Fruit fly (Drosophila melanogaster) whole organism, embryonic: Measurements from ENCODE around the gene CG17224.

ENCODE experiments used
- Ada2b ChIP-seq: fragments of 200-800 bp; sonication (Bioruptor generic); IDR thresholded peaks from 2 replicates; pipeline ENCODE4 v1.3.6; 2022; ENCODE audit warnings: missing biosample characterization, missing genetic modification characterization
- Awh ChIP-seq: fragments of 200-800 bp; sonication (Bioruptor generic); IDR thresholded peaks from 2 replicates; pipeline ENCODE4, ENCODE4 v1.3.6; 2022; ENCODE audit warnings: missing biosample characterization, missing genetic modification characterization
- CG10209 ChIP-seq: fragments of 200-800 bp; sonication (Bioruptor generic); optimal IDR thresholded peaks from 3 replicates; lab custom pipeline; 2017; ENCODE audit warnings: missing biosample characterization, mild to moderate bottlenecking, missing genetic modification characterization, missing genetic modification reagents
- CG10431 ChIP-seq: fragments of 200-800 bp; sonication (Bioruptor generic); optimal IDR thresholded peaks from 3 replicates; lab custom pipeline; 2018; ENCODE audit warnings: missing biosample characterization, mild to moderate bottlenecking, missing genetic modification characterization
- CG11504 ChIP-seq: fragments of 200-800 bp; sonication (Bioruptor generic); optimal IDR thresholded peaks from 3 replicates; lab custom pipeline; 2019; ENCODE audit warnings: missing biosample characterization, mild to moderate bottlenecking, missing genetic modification characterization, moderate library complexity
- CG11695 ChIP-seq: fragments of 200-800 bp; sonication (Bioruptor generic); IDR thresholded peaks from 3 replicates; pipeline ENCODE4 v1.3.6; 2022; ENCODE audit warnings: missing biosample characterization, missing genetic modification characterization
- CG13775 ChIP-seq: fragments of 200-800 bp; sonication (Bioruptor generic); optimal IDR thresholded peaks from 3 replicates; lab custom pipeline; 2017; ENCODE audit warnings: missing biosample characterization, mild to moderate bottlenecking, missing genetic modification characterization
- CG14441 ChIP-seq: fragments of 200-800 bp; sonication (Bioruptor generic); IDR thresholded peaks from 2 replicates; pipeline ENCODE4 v1.3.6; 2022; ENCODE audit warnings: missing biosample characterization, missing genetic modification characterization
- CG14710 ChIP-seq: fragments of 200-800 bp; sonication (Bioruptor generic); optimal IDR thresholded peaks from 3 replicates; lab custom pipeline; 2019; ENCODE audit warnings: missing biosample characterization, mild to moderate bottlenecking, missing genetic modification characterization, moderate library complexity
- CG17568 ChIP-seq: fragments of 200-800 bp; sonication (Bioruptor generic); optimal IDR thresholded peaks from 2 replicates; lab custom pipeline; 2018; ENCODE audit warnings: missing biosample characterization, mild to moderate bottlenecking, missing genetic modification characterization, moderate library complexity
- CG17829 ChIP-seq: fragments of 200-800 bp; optimal IDR thresholded peaks from 2 replicates; lab custom pipeline; 2019; ENCODE audit warnings: missing biosample characterization, mild to moderate bottlenecking, missing genetic modification characterization, moderate library complexity
- CG17912 ChIP-seq: fragments of 200-800 bp; sonication (Bioruptor generic); optimal IDR thresholded peaks from 2 replicates; lab custom pipeline; 2018; ENCODE audit warnings: missing biosample characterization, mild to moderate bottlenecking, missing genetic modification characterization
- CG18619 ChIP-seq: fragments of 200-800 bp; sonication (Bioruptor generic); optimal IDR thresholded peaks from 3 replicates; lab custom pipeline; 2017; ENCODE audit warnings: missing biosample characterization, mild to moderate bottlenecking, missing genetic modification characterization
- CG2120 ChIP-seq: fragments of 200-800 bp; sonication (Bioruptor generic); optimal IDR thresholded peaks from 3 replicates; lab custom pipeline; 2016; ENCODE audit warnings: missing biosample characterization, missing genetic modification characterization
- CG2129 ChIP-seq: fragments of 200-800 bp; sonication (Bioruptor generic); IDR thresholded peaks from 2 replicates; pipeline ENCODE4 v1.3.6; 2022; ENCODE audit warnings: missing biosample characterization, missing genetic modification characterization; ENCODE audit not compliant: partially characterized antibody
- CG2202 ChIP-seq: fragments of 200-800 bp; sonication (Bioruptor generic); optimal IDR thresholded peaks from 2 replicates; lab custom pipeline; 2018; ENCODE audit warnings: missing biosample characterization, mild to moderate bottlenecking, missing genetic modification characterization
- CG30403 ChIP-seq: fragments of 200-800 bp; sonication (Bioruptor generic); optimal IDR thresholded peaks from 3 replicates; lab custom pipeline; 2016; ENCODE audit warnings: missing biosample characterization, missing genetic modification characterization
- CG33557 ChIP-seq: fragments of 200-800 bp; sonication (Bioruptor generic); optimal IDR thresholded peaks from 2 replicates; lab custom pipeline; 2019; ENCODE audit warnings: missing biosample characterization, mild to moderate bottlenecking, missing genetic modification characterization, moderate library complexity
- CG3407 ChIP-seq: fragments of 200-800 bp; sonication (Bioruptor generic); optimal IDR thresholded peaks from 2 replicates; lab custom pipeline; 2018; ENCODE audit warnings: missing biosample characterization, mild to moderate bottlenecking, missing genetic modification characterization
- CG6175 ChIP-seq: fragments of 200-800 bp; sonication (Bioruptor generic); IDR thresholded peaks from 3 replicates; pipeline ENCODE4 v1.3.6; 2022; ENCODE audit warnings: missing biosample characterization, missing genetic modification characterization
- CG8359 ChIP-seq: fragments of 200-800 bp; sonication (Bioruptor generic); optimal IDR thresholded peaks from 2 replicates; lab custom pipeline; 2017; ENCODE audit warnings: missing biosample characterization, mild to moderate bottlenecking, missing genetic modification characterization, borderline replicate concordance
- CG9876 ChIP-seq: fragments of 200-800 bp; sonication (Bioruptor generic); optimal IDR thresholded peaks from 2 replicates; lab custom pipeline; 2016; ENCODE audit warnings: missing biosample characterization, missing genetic modification characterization
- CrebB ChIP-seq: fragments of 200-800 bp; sonication (Bioruptor generic); optimal IDR thresholded peaks from 3 replicates; lab custom pipeline; 2018; ENCODE audit warnings: missing biosample characterization, mild to moderate bottlenecking, missing genetic modification characterization
- D19A ChIP-seq: fragments of 200-800 bp; optimal IDR thresholded peaks from 3 replicates; lab custom pipeline; 2019; ENCODE audit warnings: missing biosample characterization, mild to moderate bottlenecking, missing genetic modification characterization, moderate library complexity
- Dref ChIP-seq: fragments of 200-800 bp; sonication (Bioruptor generic); IDR thresholded peaks from 2 replicates; pipeline ENCODE4 v1.3.6; 2022; ENCODE audit warnings: missing biosample characterization, missing genetic modification characterization
- Max ChIP-seq: fragments of 200-800 bp; sonication (Bioruptor generic); optimal IDR thresholded peaks from 2 replicates; lab custom pipeline; 2016; ENCODE audit warnings: missing biosample characterization, mild to moderate bottlenecking, missing genetic modification characterization
- Rx ChIP-seq: fragments of 200-800 bp; sonication (Bioruptor generic); IDR thresholded peaks from 2 replicates; pipeline ENCODE4 v1.3.6; 2022; ENCODE audit warnings: missing biosample characterization, missing genetic modification characterization
- Sox100B ChIP-seq: fragments of 200-800 bp; sonication (Bioruptor generic); optimal IDR thresholded peaks from 3 replicates; lab custom pipeline; 2018; ENCODE audit warnings: missing biosample characterization, mild to moderate bottlenecking, missing genetic modification characterization
- ab ChIP-seq: fragments of 200-800 bp; sonication (Bioruptor generic); optimal IDR thresholded peaks from 2 replicates; lab custom pipeline; 2016; ENCODE audit warnings: missing biosample characterization, missing genetic modification characterization
- abd-A ChIP-seq: fragments of 200-800 bp; sonication (Bioruptor generic); optimal IDR thresholded peaks from 3 replicates; lab custom pipeline; 2019; ENCODE audit warnings: missing biosample characterization, mild to moderate bottlenecking, missing genetic modification characterization, moderate library complexity
- bcd ChIP-seq: fragments of 200-800 bp; sonication (Bioruptor generic); optimal IDR thresholded peaks from 2 replicates; lab custom pipeline; 2017; ENCODE audit warnings: missing biosample characterization, mild to moderate bottlenecking, missing genetic modification characterization
- chn ChIP-seq: fragments of 200-800 bp; sonication (Bioruptor generic); optimal IDR thresholded peaks from 2 replicates; lab custom pipeline; 2016; ENCODE audit warnings: missing biosample characterization, missing genetic modification characterization
- crol ChIP-seq: fragments of 200-800 bp; sonication (Bioruptor generic); IDR thresholded peaks from 2 replicates; pipeline ENCODE4 v1.3.6; 2022; ENCODE audit warnings: missing biosample characterization, missing genetic modification characterization
- crp ChIP-seq, 2 experiments: fragments of 200-800 bp; sonication (Bioruptor generic); optimal IDR thresholded peaks; 2 replicates in 1 of 2; 3 replicates in 1 of 2; lab custom pipeline; 2017; ENCODE audit warnings: missing biosample characterization in 2 of 2, missing genetic modification characterization in 2 of 2, mild to moderate bottlenecking in 1 of 2, moderate library complexity in 1 of 2
- dati ChIP-seq: fragments of 200-800 bp; sonication (Bioruptor generic); IDR thresholded peaks from 2 replicates; pipeline ENCODE4 v1.3.6; 2022; ENCODE audit warnings: missing biosample characterization, missing genetic modification characterization
- ems ChIP-seq: fragments of 200-800 bp; sonication (Bioruptor generic); optimal IDR thresholded peaks from 3 replicates; lab custom pipeline; 2016; ENCODE audit warnings: missing biosample characterization, missing genetic modification characterization
- fru ChIP-seq: fragments of >200 bp; optimal IDR thresholded peaks from 2 replicates; lab custom pipeline; 2017
- hbn ChIP-seq: fragments of 200-800 bp; sonication (Bioruptor generic); IDR thresholded peaks from 2 replicates; pipeline ENCODE4 v1.3.6; 2022; ENCODE audit warnings: missing biosample characterization, missing genetic modification characterization; ENCODE audit not compliant: partially characterized antibody
- insv ChIP-seq, 2 experiments: fragments of 200-800 bp; sonication (Bioruptor generic); optimal IDR thresholded peaks; 3 replicates each; lab custom pipeline; 2016 to 2018; ENCODE audit warnings: missing biosample characterization in 2 of 2, missing genetic modification characterization in 2 of 2
- ken ChIP-seq: fragments of 200-800 bp; sonication (Bioruptor generic); IDR thresholded peaks from 3 replicates; pipeline ENCODE4 v1.3.6; 2022; ENCODE audit warnings: missing biosample characterization, missing genetic modification characterization
- knrl ChIP-seq: fragments of 200-800 bp; sonication (Bioruptor generic); IDR thresholded peaks from 3 replicates; pipeline ENCODE4 v1.3.6; 2022; ENCODE audit warnings: missing biosample characterization, missing genetic modification characterization; ENCODE audit not compliant: partially characterized antibody
- lola ChIP-seq, 3 experiments: fragments of >200 bp in 2 of 3; fragments of 200-800 bp in 1 of 3; sonication (Bioruptor generic) in 1 of 3; optimal IDR thresholded peaks; 2 replicates each; lab custom pipeline; 2017 to 2019; ENCODE audit warnings: missing biosample characterization in 3 of 3, missing genetic modification characterization in 3 of 3, mild to moderate bottlenecking in 1 of 3, moderate library complexity in 1 of 3
- nerfin-2 ChIP-seq: fragments of 200-800 bp; sonication (Bioruptor generic); IDR thresholded peaks from 2 replicates; pipeline ENCODE4 v1.3.6; 2022; ENCODE audit warnings: missing biosample characterization, missing genetic modification characterization; ENCODE audit not compliant: partially characterized antibody
- run ChIP-seq: fragments of 200-800 bp; sonication (Bioruptor generic); optimal IDR thresholded peaks from 3 replicates; lab custom pipeline; 2018; ENCODE audit warnings: missing biosample characterization, mild to moderate bottlenecking, missing genetic modification characterization
- slp2 ChIP-seq: fragments of 200-800 bp; sonication (Bioruptor generic); optimal IDR thresholded peaks from 2 replicates; lab custom pipeline; 2016; ENCODE audit warnings: missing biosample characterization, missing genetic modification characterization
- so ChIP-seq: fragments of 200-800 bp; sonication (Bioruptor generic); IDR thresholded peaks from 3 replicates; pipeline ENCODE4 v1.3.6; 2022; ENCODE audit warnings: missing biosample characterization, missing genetic modification characterization
- sob ChIP-seq: fragments of 200-800 bp; sonication (Bioruptor generic); IDR thresholded peaks from 2 replicates; pipeline ENCODE4 v1.3.6; 2022; ENCODE audit warnings: missing biosample characterization, missing genetic modification characterization
- ssp ChIP-seq: fragments of 200-800 bp; sonication (Bioruptor generic); IDR thresholded peaks from 2 replicates; pipeline ENCODE4 v1.3.6; 2022; ENCODE audit warnings: missing biosample characterization, missing genetic modification characterization
- tin ChIP-seq: fragments of 200-800 bp; sonication (Bioruptor generic); optimal IDR thresholded peaks from 3 replicates; lab custom pipeline; 2016; ENCODE audit warnings: missing biosample characterization, missing genetic modification characterization

CG17224 gene

DNA sequence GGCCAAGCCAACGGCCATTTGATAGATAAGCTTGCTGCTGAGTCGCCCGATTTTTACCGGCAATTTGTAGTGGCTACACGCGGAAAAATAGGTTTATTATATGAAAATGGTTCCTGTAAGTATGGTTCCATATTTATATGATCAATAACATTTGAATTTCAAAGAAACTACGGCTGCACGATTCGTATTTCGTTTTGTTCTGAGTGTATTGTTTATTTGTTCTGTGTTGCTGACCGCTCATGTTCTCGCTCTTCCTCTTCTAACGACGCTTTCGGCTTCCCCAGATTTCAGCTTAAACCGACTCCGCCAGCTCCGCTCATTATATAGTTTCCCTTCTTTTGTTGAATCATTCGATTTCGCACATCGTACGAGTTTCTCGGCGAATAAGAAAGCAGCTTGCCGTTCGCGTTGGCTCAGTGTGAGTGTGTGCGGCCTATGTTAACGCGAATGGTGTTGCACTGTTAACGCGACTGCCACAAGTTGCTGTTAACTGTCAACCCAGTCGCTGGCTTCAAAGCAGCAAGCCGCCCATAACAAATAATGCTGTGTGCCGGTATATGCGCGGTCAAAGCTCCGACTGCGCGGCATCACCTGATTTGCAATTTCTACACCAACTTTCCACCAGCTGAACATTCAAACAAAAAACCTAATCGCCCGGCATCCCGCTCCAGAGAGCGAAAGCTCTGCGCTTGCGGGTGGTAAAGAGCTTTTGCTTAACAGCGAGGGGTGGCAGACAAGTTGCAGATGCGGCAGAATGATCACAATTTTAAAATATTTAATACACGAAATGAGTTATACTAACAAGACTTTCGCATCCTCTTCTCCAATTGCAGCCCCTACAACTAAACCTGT lies 40.9 kb upstream of the CG17224 start (continued):
- no peak for TF ChIP-seq CG2129 (GFP tag; lab: Robert Waterston, UW)
- TF ChIP-seq ssp (GFP tag; lab: Robert Waterston, UW): no peak
- TF ChIP-seq insv (GFP tag; optimal IDR thresholded peaks at IDR 0.05; lab: Kevin White, UChicago): no peak
- peak; percentile 56 for TF ChIP-seq CG30403 (GFP tag; lab: Kevin White, UChicago)
- no peak for TF ChIP-seq crol (GFP tag; lab: Robert Waterston, UW)
- TF ChIP-seq CG11695 (GFP tag; lab: Robert Waterston, UW): no peak
- no peak for TF ChIP-seq fru
- no peak for TF ChIP-seq CG2202 (tag; lab: Kevin White, UChicago)
- TF ChIP-seq lola (GFP tag; optimal IDR thresholded peaks at IDR 0.05; lab: Kevin White, UChicago): no peak
- TF ChIP-seq knrl: no peak
- no peak for TF ChIP-seq slp2 (GFP tag; lab: Kevin White, UChicago)
- TF ChIP-seq chn: peak; percentile 37
- no peak for TF ChIP-seq CG17912 (GFP tag; lab: Kevin White, UChicago)
- TF ChIP-seq CG14710 (tag; lab: Kevin White, UChicago): no peak
- no peak for TF ChIP-seq so (GFP tag; lab: Robert Waterston, UW)
- TF ChIP-seq bcd: peak; percentile 21
- TF ChIP-seq run (tag; lab: Kevin White, UChicago): no peak
- TF ChIP-seq CG2120 (GFP tag; lab: Kevin White, UChicago): peak; percentile 85
- no peak for TF ChIP-seq dati (GFP tag; lab: Robert Waterston, UW)
- TF ChIP-seq CG3407 (GFP tag; lab: Kevin White, UChicago): no peak
- no peak for TF ChIP-seq CG10431 (GFP tag; lab: Kevin White, UChicago)
- no peak for TF ChIP-seq CG14441 (GFP tag; lab: Robert Waterston, UW)
- peak; percentile 87 for TF ChIP-seq CG6175 (GFP tag; lab: Robert Waterston, UW)
- TF ChIP-seq Rx (GFP tag; lab: Robert Waterston, UW): 0 out of 2 replicates have a peak, but pooled peaks have one; percentile 21
- peak; percentile 3 for TF ChIP-seq CG9876 (GFP tag; lab: Kevin White, UChicago)
- no peak for TF ChIP-seq CrebB
- TF ChIP-seq nerfin-2 (GFP tag; lab: Robert Waterston, UW): no peak
- TF ChIP-seq CG10209 (GFP tag; lab: Kevin White, UChicago): peak; percentile 21
- TF ChIP-seq crp (GFP tag; optimal IDR thresholded peaks at IDR 0.05; lab: Kevin White, UChicago): peak in 1 of 2 experiments; percentile 57
- no peak for TF ChIP-seq Awh (GFP tag; lab: Robert Waterston, UW)
- no peak for TF ChIP-seq CG8359 (GFP tag; lab: Kevin White, UChicago)
- TF ChIP-seq CG17829: no peak
- no peak for TF ChIP-seq CG33557
- TF ChIP-seq sob (GFP tag; lab: Robert Waterston, UW): peak; percentile 43; the same call in 1 of the 2 replicates
- peak; percentile 31; the same call in 1 of the 2 replicates for TF ChIP-seq Ada2b (GFP tag; lab: Robert Waterston, UW)
- TF ChIP-seq ab (GFP tag; lab: Kevin White, UChicago): no peak
- no peak for TF ChIP-seq Sox100B (GFP tag; lab: Kevin White, UChicago)
- TF ChIP-seq ken (GFP tag; lab: Robert Waterston, UW): no peak
- TF ChIP-seq CG13775: peak; percentile 28
- TF ChIP-seq Max (GFP tag; lab: Kevin White, UChicago): no peak
- TF ChIP-seq hbn (GFP tag; lab: Robert Waterston, UW): no peak
- TF ChIP-seq tin (GFP tag; lab: Kevin White, UChicago): no peak
- TF ChIP-seq Dref (GFP tag; lab: Robert Waterston, UW): no peak
- TF ChIP-seq CG18619: peak; percentile 14
- TF ChIP-seq ems (GFP tag; lab: Kevin White, UChicago): no peak
- no peak for TF ChIP-seq abd-A (tag; lab: Kevin White, UChicago)
- TF ChIP-seq CG17568 (GFP tag; lab: Kevin White, UChicago): no peak
- TF ChIP-seq D19A (tag; lab: Kevin White, UChicago): no peak
- peak; percentile 27 for TF ChIP-seq CG11504
